Fruit fly (Drosophila melanogaster): ENCODE measurements around the gene CG7634.

- TF ChIP-seq CG6808 (GFP tag; optimal IDR thresholded peaks at IDR 0.05) (no peak), lz (GFP tag; optimal IDR thresholded peaks at IDR 0.05) (no peak), Sox14 (GFP tag; optimal IDR thresholded peaks at IDR 0.05) (no peak), fd59A (GFP tag; optimal IDR thresholded peaks at IDR 0.05) (no peak), cyc (GFP tag; optimal IDR thresholded peaks at IDR 0.05) (no peak), salr (GFP tag; optimal IDR thresholded peaks at IDR 0.05) (no peak), Lpt (GFP tag; optimal IDR thresholded peaks at IDR 0.05) (no peak), CG31627 (GFP tag; optimal IDR thresholded peaks at IDR 0.05) (no peak), Ets21C (GFP tag; optimal IDR thresholded peaks at IDR 0.05) (no peak), CG15336 (GFP tag; IDR thresholded peaks at IDR 0.05) (no peak)
These were observed 30.9 kb upstream of the CG7634 start, which contains the start of gene ppk5 for dm6 chr3L:21534360-21534759.

Data from whole organism, prepupa.